Worm (Caenorhabditis elegans): ENCODE data around the gene ostf-4.
"Not testable (repeated sequence)": the region's sequence is repeated elsewhere in the genome, so short reads cannot be mapped to it uniquely, and the experiment has no call there.

DNA sequence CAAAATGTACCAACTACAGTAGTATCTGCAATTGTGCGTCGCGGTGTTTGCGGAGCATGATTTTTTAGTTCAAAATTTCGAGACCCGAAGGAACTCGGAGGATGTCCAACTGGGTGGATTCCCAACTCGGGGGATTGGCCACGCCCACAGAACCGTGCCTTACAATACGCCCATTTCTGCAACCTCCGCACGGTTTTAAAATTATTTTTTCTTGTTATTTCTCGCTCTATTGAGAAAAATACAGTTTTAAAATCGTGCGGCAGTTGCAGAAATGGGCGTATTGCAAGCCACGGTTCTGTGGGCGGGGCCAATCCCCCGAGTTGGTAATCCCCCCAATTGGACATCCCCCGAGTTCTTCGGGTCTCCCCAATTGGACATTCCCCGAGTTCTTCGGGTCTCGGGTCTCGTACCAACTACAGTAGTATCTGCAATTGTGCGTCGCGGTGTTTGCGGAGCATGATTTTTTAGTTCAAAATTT lies 1.9 kb upstream of the ostf-4 start:
- not testable (repeated sequence) for TF ChIP-seq F44E2.7 (GFP tag; IDR thresholded peaks at IDR 0.05); lin-39 (tag; optimal IDR thresholded peaks at IDR 0.05); ZK337.2 (GFP tag; IDR thresholded peaks at IDR 0.05); ceh-82 (tag; optimal IDR thresholded peaks at IDR 0.05); dpl-1 (GFP tag; optimal IDR thresholded peaks at IDR 0.05); set-16 (GFP tag; IDR thresholded peaks at IDR 0.05); zip-2 (tag; optimal IDR thresholded peaks at IDR 0.05)
- peak; percentile 43 for TF ChIP-seq F49E8.2 (tag; optimal IDR thresholded peaks at IDR 0.05; ENCODE audit: borderline replicate concordance)

Measured in whole organism, L4 larva.